Fruit fly (Drosophila melanogaster) whole organism, wandering third instar larva: ENCODE data around the gene Grip75.

Experiments
- Abd-B ChIP-seq: fragments of >200 bp; optimal IDR thresholded peaks from 2 replicates; lab custom pipeline; 2017; ENCODE audit warnings: missing biosample characterization, missing genetic modification characterization
- CG32264 ChIP-seq: fragments of 200-800 bp; sonication (Bioruptor generic); optimal IDR thresholded peaks from 2 replicates; lab custom pipeline; 2016; ENCODE audit warnings: missing biosample characterization, missing genetic modification characterization
- CG9705 ChIP-seq: fragments of 200-800 bp; sonication (Bioruptor generic); optimal IDR thresholded peaks from 2 replicates; lab custom pipeline; 2018; ENCODE audit warnings: missing biosample characterization, mild to moderate bottlenecking, missing genetic modification characterization
- CrebA ChIP-seq: fragments of 200-800 bp; sonication (Bioruptor generic); optimal IDR thresholded peaks from 2 replicates; lab custom pipeline; 2016; ENCODE audit warnings: missing biosample characterization, mild to moderate bottlenecking, missing genetic modification characterization, borderline replicate concordance
- Dfd ChIP-seq: fragments of >200 bp; optimal IDR thresholded peaks from 2 replicates; lab custom pipeline; 2017; ENCODE audit warnings: missing biosample characterization, missing genetic modification characterization
- Dif ChIP-seq: fragments of 200-275, 200-300 bp; sonication (Bioruptor generic); optimal IDR thresholded peaks from 2 replicates; lab custom pipeline; 2018; ENCODE audit warnings: missing biosample characterization, missing genetic modification characterization; ENCODE audit not compliant: partially characterized antibody
- HLH106 ChIP-seq: fragments of 200-800 bp; optimal IDR thresholded peaks from 3 replicates; lab custom pipeline; 2019; ENCODE audit warnings: missing biosample characterization, mild to moderate bottlenecking, missing genetic modification characterization, moderate library complexity
- Hnf4 ChIP-seq: fragments of 200-800 bp; sonication (Bioruptor generic); optimal IDR thresholded peaks from 2 replicates; lab custom pipeline; 2016; ENCODE audit warnings: missing biosample characterization, mild to moderate bottlenecking, missing genetic modification characterization
- Hr78 ChIP-seq: fragments of >200 bp; optimal IDR thresholded peaks from 2 replicates; lab custom pipeline; 2017; ENCODE audit warnings: missing biosample characterization, missing genetic modification characterization
- Hr83 ChIP-seq: fragments of 200-300 bp; sonication (Bioruptor generic); optimal IDR thresholded peaks from 2 replicates; lab custom pipeline; 2016; ENCODE audit warnings: missing biosample characterization, mild to moderate bottlenecking, missing genetic modification characterization, moderate library complexity; ENCODE audit not compliant: poor library complexity, severe bottlenecking
- Jra ChIP-seq: sonication (Bioruptor generic); optimal IDR thresholded peaks from 2 replicates; lab custom pipeline; 2016; ENCODE audit warnings: missing biosample characterization, missing genetic modification characterization
- Mio ChIP-seq: sonication (Bioruptor generic); optimal IDR thresholded peaks from 2 replicates; lab custom pipeline; 2016; ENCODE audit warnings: missing biosample characterization, missing genetic modification characterization
- N ChIP-seq: fragments of >200 bp; optimal IDR thresholded peaks from 2 replicates; lab custom pipeline; 2018; ENCODE audit warnings: missing biosample characterization, missing external identifiers, missing genetic modification characterization
- OdsH ChIP-seq: fragments of 200-800 bp; sonication (Bioruptor generic); optimal IDR thresholded peaks from 2 replicates; lab custom pipeline; 2016; ENCODE audit warnings: missing biosample characterization, mild to moderate bottlenecking, missing genetic modification characterization
- Rel ChIP-seq, 2 experiments: fragments of 200-800 bp; sonication (Bioruptor generic) in 1 of 2; optimal IDR thresholded peaks; 2 replicates in 1 of 2; 3 replicates in 1 of 2; lab custom pipeline; 2016 to 2019; ENCODE audit warnings: mild to moderate bottlenecking in 2 of 2, missing biosample characterization in 2 of 2, missing genetic modification characterization in 2 of 2, moderate library complexity in 1 of 2
- Sp1 ChIP-seq: fragments of 200-800 bp; sonication (Bioruptor generic); optimal IDR thresholded peaks from 3 replicates; lab custom pipeline; 2019; ENCODE audit warnings: missing biosample characterization, mild to moderate bottlenecking, missing genetic modification characterization, moderate library complexity
- Vsx2 ChIP-seq: fragments of 200-300, 225-300 bp; sonication (Bioruptor generic); optimal IDR thresholded peaks from 2 replicates; lab custom pipeline; 2018; ENCODE audit warnings: missing biosample characterization, missing genetic modification characterization; ENCODE audit not compliant: partially characterized antibody
- br ChIP-seq: fragments of 200-800 bp; sonication (Bioruptor generic); optimal IDR thresholded peaks from 2 replicates; lab custom pipeline; 2016; ENCODE audit warnings: missing biosample characterization, missing genetic modification characterization
- brk ChIP-seq: fragments of 200-800 bp; sonication (Bioruptor generic); optimal IDR thresholded peaks from 2 replicates; lab custom pipeline; 2016; ENCODE audit warnings: missing biosample characterization, mild to moderate bottlenecking, missing genetic modification characterization
- dl ChIP-seq, 2 experiments: fragments of 175-275, 200-275 bp in 1 of 2; fragments of 200-275 bp in 1 of 2; sonication (Bioruptor generic); optimal IDR thresholded peaks; lab custom pipeline; 2018; ENCODE audit warnings: mild to moderate bottlenecking in 2 of 2, missing biosample characterization in 2 of 2, missing genetic modification characterization in 2 of 2, moderate library complexity in 2 of 2; ENCODE audit not compliant: partially characterized antibody in 2 of 2, insufficient read depth in 1 of 2
- dmrt93B ChIP-seq: fragments of 200-800 bp; sonication (Bioruptor generic); optimal IDR thresholded peaks from 2 replicates; lab custom pipeline; 2018; ENCODE audit warnings: missing biosample characterization, mild to moderate bottlenecking, missing genetic modification characterization
- dsf ChIP-seq: sonication (Bioruptor generic); optimal IDR thresholded peaks from 2 replicates; lab custom pipeline; 2016; ENCODE audit warnings: missing biosample characterization, missing genetic modification characterization, borderline replicate concordance
- foxo ChIP-seq, 2 experiments: fragments of 200-800 bp; sonication (Bioruptor generic); optimal IDR thresholded peaks; 2 replicates in 1 of 2; 3 replicates in 1 of 2; lab custom pipeline; 2016 to 2017; ENCODE audit warnings: missing biosample characterization in 2 of 2, missing genetic modification characterization in 2 of 2
- fru ChIP-seq: fragments of 200-800 bp; sonication (Bioruptor generic); optimal IDR thresholded peaks from 3 replicates; lab custom pipeline; 2016; ENCODE audit warnings: missing biosample characterization, mild to moderate bottlenecking, missing genetic modification characterization
- h ChIP-seq: fragments of 200-800 bp; sonication (Bioruptor generic); optimal IDR thresholded peaks from 3 replicates; lab custom pipeline; 2016; ENCODE audit warnings: missing biosample characterization, mild to moderate bottlenecking, missing genetic modification characterization
- jim ChIP-seq: fragments of 175-275, 200-325 bp; sonication (Bioruptor generic); optimal IDR thresholded peaks from 2 replicates; lab custom pipeline; 2016; ENCODE audit warnings: missing biosample characterization, mild to moderate bottlenecking, missing genetic modification characterization
- lola ChIP-seq: fragments of >200 bp; optimal IDR thresholded peaks from 2 replicates; lab custom pipeline; 2017; ENCODE audit warnings: missing biosample characterization, missing genetic modification characterization
- pan ChIP-seq: fragments of >200 bp; optimal IDR thresholded peaks from 2 replicates; lab custom pipeline; 2017
- psq ChIP-seq: fragments of 200-800 bp; sonication (Bioruptor generic); optimal IDR thresholded peaks from 3 replicates; lab custom pipeline; 2017; ENCODE audit warnings: missing biosample characterization, mild to moderate bottlenecking, missing genetic modification characterization, moderate library complexity
- rgr ChIP-seq: fragments of 200-800 bp; sonication (Bioruptor generic); optimal IDR thresholded peaks from 3 replicates; lab custom pipeline; 2016; ENCODE audit warnings: missing biosample characterization, mild to moderate bottlenecking, missing genetic modification characterization
- sage ChIP-seq: fragments of 200-800 bp; sonication (Bioruptor generic); optimal IDR thresholded peaks from 2 replicates; lab custom pipeline; 2016; ENCODE audit warnings: missing biosample characterization, mild to moderate bottlenecking, missing genetic modification characterization
- sv ChIP-seq: fragments of 200-800 bp; sonication (Bioruptor generic); optimal IDR thresholded peaks from 3 replicates; lab custom pipeline; 2016; ENCODE audit warnings: missing biosample characterization, missing genetic modification characterization
- tai ChIP-seq: sonication (Bioruptor generic); optimal IDR thresholded peaks from 2 replicates; lab custom pipeline; 2016; ENCODE audit warnings: missing biosample characterization, missing genetic modification characterization
- usp ChIP-seq: fragments of >200 bp; optimal IDR thresholded peaks from 2 replicates; lab custom pipeline; 2017; ENCODE audit warnings: missing biosample characterization, missing genetic modification characterization
- woc ChIP-seq: sonication (Bioruptor generic); optimal IDR thresholded peaks from 2 replicates; lab custom pipeline; 2016; ENCODE audit warnings: missing biosample characterization, mild to moderate bottlenecking, missing genetic modification characterization

Grip75 gene

dm6 chr2L:10468388-10468787 lies 14.7 kb upstream of the Grip75 start:
- TF ChIP-seq fru (GFP tag; lab: Kevin White, UChicago) (peak; percentile 2), Hr83 (no peak), OdsH (GFP tag; lab: Kevin White, UChicago) (no peak), Sp1 (GFP tag; lab: Kevin White, UChicago) (no peak), N (GFP tag; lab: Kevin White, UChicago) (no peak), foxo (GFP tag; optimal IDR thresholded peaks at IDR 0.05; lab: Kevin White, UChicago) (peak in 1 of 2 experiments; percentile 45), woc (GFP tag; lab: Kevin White, UChicago) (no peak), CG32264 (GFP tag; lab: Kevin White, UChicago) (no peak), Hr78 (GFP tag; lab: Kevin White, UChicago) (no peak), tai (GFP tag; lab: Kevin White, UChicago) (no peak), dmrt93B (peak; percentile 24), Abd-B (GFP tag; lab: Kevin White, UChicago) (no peak), rgr (GFP tag; lab: Kevin White, UChicago) (peak; percentile 36), Mio (no peak), Jra (no peak), sage (no peak), brk (GFP tag; lab: Kevin White, UChicago) (no peak), Dif (no peak), h (GFP tag; lab: Kevin White, UChicago) (peak; percentile 55), sv (GFP tag; lab: Kevin White, UChicago) (peak; percentile 22), jim (GFP tag; lab: Kevin White, UChicago) (no peak), usp (GFP tag; lab: Kevin White, UChicago) (no peak), Rel (GFP tag; optimal IDR thresholded peaks at IDR 0.05; lab: Kevin White, UChicago) (no peak), Rel (tag; optimal IDR thresholded peaks at IDR 0.05; lab: Kevin White, UChicago) (no peak), HLH106 (tag; lab: Kevin White, UChicago) (peak; percentile 54), lola (GFP tag; lab: Kevin White, UChicago) (no peak), Vsx2 (GFP tag; lab: Kevin White, UChicago) (no peak), pan (no peak), Dfd (GFP tag; lab: Kevin White, UChicago) (no peak), psq (no peak)

DNA sequence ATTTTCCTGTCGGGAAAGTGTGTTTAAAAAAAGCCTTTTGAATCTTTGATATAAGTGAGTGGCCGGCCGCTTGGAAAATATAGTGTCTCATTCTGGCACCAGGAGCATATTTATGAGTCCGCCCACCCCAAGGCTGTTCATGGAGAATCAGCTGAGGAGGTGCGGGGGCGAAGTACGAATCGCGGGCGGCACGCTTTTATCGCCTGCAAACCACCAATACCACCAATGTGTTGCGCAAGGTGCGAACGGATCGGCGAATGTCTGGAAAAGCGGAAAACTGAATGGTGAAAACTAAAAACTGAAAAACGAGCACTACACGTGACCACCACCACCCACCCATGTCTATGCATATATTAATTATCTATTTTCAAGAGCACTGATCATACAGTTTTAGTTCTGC lies 14.1 kb upstream of the Grip75 start:
- TF ChIP-seq Rel (GFP tag; optimal IDR thresholded peaks at IDR 0.05; lab: Kevin White, UChicago), result no peak
- no peak for TF ChIP-seq Rel (tag; optimal IDR thresholded peaks at IDR 0.05; lab: Kevin White, UChicago)
- TF ChIP-seq foxo (GFP tag; optimal IDR thresholded peaks at IDR 0.05; lab: Kevin White, UChicago), result no peak
- no peak for TF ChIP-seq Vsx2 (GFP tag; lab: Kevin White, UChicago)
- no peak for TF ChIP-seq jim (GFP tag; lab: Kevin White, UChicago)
- TF ChIP-seq dsf (GFP tag; lab: Kevin White, UChicago), result no peak
- no peak for TF ChIP-seq CrebA (GFP tag; lab: Kevin White, UChicago)
- no peak for TF ChIP-seq CG9705 (GFP tag; lab: Kevin White, UChicago)
- TF ChIP-seq Hnf4 (GFP tag; lab: Kevin White, UChicago), result no peak
- TF ChIP-seq Jra, result no peak
- no peak for TF ChIP-seq psq
- TF ChIP-seq usp (GFP tag; lab: Kevin White, UChicago), result no peak
- no peak for TF ChIP-seq pan
- TF ChIP-seq br (GFP tag; lab: Kevin White, UChicago), result no peak
- no peak for TF ChIP-seq dmrt93B
- TF ChIP-seq Sp1 (GFP tag; lab: Kevin White, UChicago), result no peak
- no peak for TF ChIP-seq Dif

- TF ChIP-seq sv (GFP tag; lab: Kevin White, UChicago), result no peak
- no peak for TF ChIP-seq brk (GFP tag; lab: Kevin White, UChicago)
- no peak for TF ChIP-seq dmrt93B
- TF ChIP-seq CG32264 (GFP tag; lab: Kevin White, UChicago), result no peak
- no peak for TF ChIP-seq usp (GFP tag; lab: Kevin White, UChicago)
These were observed 12.9 kb upstream of the Grip75 start for dm6 chr2L:10470211-10470610.

DNA sequence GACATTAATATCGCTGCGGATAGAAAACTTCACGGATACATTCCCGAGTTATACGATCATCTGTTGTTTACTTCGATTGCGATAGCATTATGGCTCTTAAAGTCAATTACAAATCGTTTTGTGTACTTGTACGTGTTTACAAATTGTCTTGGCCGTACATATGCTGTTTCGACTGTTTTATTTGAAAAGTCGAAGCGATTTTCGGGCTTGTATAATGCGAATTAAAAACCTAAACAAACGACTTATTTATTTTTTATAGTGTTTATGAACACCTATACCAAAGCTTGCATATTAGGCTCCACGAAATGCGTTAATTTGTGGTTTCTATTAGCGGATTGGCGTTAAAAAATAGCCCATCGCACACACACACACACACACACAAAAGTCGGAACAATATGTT lies 10.8 kb upstream of the Grip75 start:
- TF ChIP-seq brk (GFP tag; lab: Kevin White, UChicago), result no peak
- TF ChIP-seq dl (GFP tag; optimal IDR thresholded peaks at IDR 0.05; lab: Kevin White, UChicago; ENCODE audit: insufficient read depth in 1 of 2, partially characterized antibody in 2 of 2), result no peak
- no peak for TF ChIP-seq jim (GFP tag; lab: Kevin White, UChicago)
